Worm (Caenorhabditis elegans): ENCODE data around the gene cut-3.

- no peak for TF ChIP-seq ces-1 (GFP tag; optimal IDR thresholded peaks at IDR 0.05)
- no peak for TF ChIP-seq mab-5 (tag; optimal IDR thresholded peaks at IDR 0.05)
- TF ChIP-seq unc-62 (GFP tag; optimal IDR thresholded peaks at IDR 0.05), result no peak
- no peak for TF ChIP-seq ztf-11 (tag; optimal IDR thresholded peaks at IDR 0.05)
- no peak for TF ChIP-seq pha-4 (tag; optimal IDR thresholded peaks at IDR 0.05)
- no peak for TF ChIP-seq ceh-83 (GFP tag; optimal IDR thresholded peaks at IDR 0.05)
- TF ChIP-seq lin-13 (tag; optimal IDR thresholded peaks at IDR 0.05), result no peak
Observed at ce11 chrII:8450750-8451149, 4.1 kb upstream of the cut-3 start.

All from whole organism, mixed stage, embryonic.